Worm (Caenorhabditis elegans): ENCODE results near the gene cnt-2.

DNA sequence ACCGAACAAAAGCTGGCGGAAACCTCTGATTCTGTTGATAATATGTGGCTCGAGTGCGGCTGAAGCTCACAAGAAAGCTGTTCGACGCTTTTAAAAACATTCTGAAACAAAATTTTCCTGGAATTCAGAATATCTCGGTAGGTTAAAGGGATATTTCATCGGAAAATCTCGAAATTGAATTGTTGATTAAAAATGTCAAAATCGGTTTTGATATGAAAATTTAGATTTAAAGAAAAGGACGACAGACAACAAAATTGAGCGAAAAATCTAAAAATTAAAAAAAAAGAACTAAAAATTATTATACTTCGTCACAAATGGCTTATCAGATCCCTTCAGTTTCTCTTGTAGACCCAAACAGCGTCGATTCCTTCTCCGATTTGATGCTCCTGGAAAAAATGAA lies 45.6 kb downstream of the cnt-2 start, which contains the start of gene Y39A1A.20:
- TF ChIP-seq ama-1 (optimal IDR thresholded peaks at IDR 0.05) (no peak), F13C5.2 (tag; optimal IDR thresholded peaks at IDR 0.05) (no peak), hmg-4 (GFP tag; optimal IDR thresholded peaks at IDR 0.05) (no peak), tbx-37 (GFP tag; conservative IDR thresholded peaks at IDR 0.05) (no peak), tra-4 (tag; optimal IDR thresholded peaks at IDR 0.05) (no peak)
